Fruit fly (Drosophila melanogaster) whole organism, embryonic: ENCODE measurements around the gene CG4291.

Source experiments
- Bteb2 ChIP-seq: fragments of 200-800 bp; sonication (Bioruptor generic); optimal IDR thresholded peaks from 2 replicates; lab custom pipeline; 2016; ENCODE audit warnings: missing biosample characterization, missing genetic modification characterization
- CG10267 ChIP-seq: fragments of 200-800 bp; sonication (Bioruptor generic); optimal IDR thresholded peaks from 2 replicates; lab custom pipeline; 2018; ENCODE audit warnings: missing biosample characterization, mild to moderate bottlenecking, missing genetic modification characterization, moderate library complexity
- CG11093 ChIP-seq: fragments of 200-800 bp; sonication (Bioruptor generic); IDR thresholded peaks from 3 replicates; pipeline ENCODE4 v1.3.6; 2022; ENCODE audit warnings: missing biosample characterization, missing genetic modification characterization
- CG11504 ChIP-seq: fragments of 200-800 bp; sonication (Bioruptor generic); optimal IDR thresholded peaks from 3 replicates; lab custom pipeline; 2019; ENCODE audit warnings: missing biosample characterization, mild to moderate bottlenecking, missing genetic modification characterization, moderate library complexity
- CG12071 ChIP-seq: fragments of 200-800 bp; sonication (Bioruptor generic); optimal IDR thresholded peaks from 3 replicates; lab custom pipeline; 2018; ENCODE audit warnings: missing biosample characterization, mild to moderate bottlenecking, missing genetic modification characterization
- CG13296 ChIP-seq: fragments of 200-800 bp; sonication (Bioruptor generic); optimal IDR thresholded peaks from 3 replicates; lab custom pipeline; 2018; ENCODE audit warnings: missing biosample characterization, mild to moderate bottlenecking, missing genetic modification characterization
- CG13894 ChIP-seq: fragments of 200-800 bp; sonication (Bioruptor generic); optimal IDR thresholded peaks from 3 replicates; lab custom pipeline; 2018; ENCODE audit warnings: missing biosample characterization, mild to moderate bottlenecking, missing genetic modification characterization, moderate library complexity
- CG14441 ChIP-seq: fragments of 200-800 bp; sonication (Bioruptor generic); IDR thresholded peaks from 2 replicates; pipeline ENCODE4 v1.3.6; 2022; ENCODE audit warnings: missing biosample characterization, missing genetic modification characterization
- CG1603 ChIP-seq: fragments of 200-800 bp; sonication (Bioruptor generic); optimal IDR thresholded peaks from 2 replicates; lab custom pipeline; 2019; ENCODE audit warnings: missing biosample characterization, mild to moderate bottlenecking, missing genetic modification characterization, moderate library complexity
- CG16813 ChIP-seq: fragments of 200-800 bp; sonication (Bioruptor generic); IDR thresholded peaks from 3 replicates; pipeline ENCODE4 v1.3.6; 2022; ENCODE audit warnings: missing biosample characterization, missing genetic modification characterization; ENCODE audit not compliant: partially characterized antibody
- CG18599 ChIP-seq: fragments of 200-800 bp; sonication (Bioruptor generic); optimal IDR thresholded peaks from 3 replicates; lab custom pipeline; 2017; ENCODE audit warnings: missing biosample characterization, missing genetic modification characterization, mild to moderate bottlenecking, moderate library complexity, missing genetic modification reagents
- CG18619 ChIP-seq: fragments of 200-800 bp; sonication (Bioruptor generic); optimal IDR thresholded peaks from 3 replicates; lab custom pipeline; 2017; ENCODE audit warnings: missing biosample characterization, mild to moderate bottlenecking, missing genetic modification characterization
- CG31388 ChIP-seq: fragments of 200-800 bp; sonication (Bioruptor generic); optimal IDR thresholded peaks from 2 replicates; lab custom pipeline; 2016; ENCODE audit warnings: missing biosample characterization, missing genetic modification characterization
- CG3281 ChIP-seq: fragments of 200-800 bp; sonication (Bioruptor generic); optimal IDR thresholded peaks from 3 replicates; lab custom pipeline; 2017; ENCODE audit warnings: missing biosample characterization, mild to moderate bottlenecking, missing genetic modification characterization
- CG4730 ChIP-seq: fragments of 200-800 bp; sonication (Bioruptor generic); IDR thresholded peaks from 2 replicates; pipeline ENCODE4 v1.3.6; 2022; ENCODE audit warnings: missing biosample characterization, missing genetic modification characterization
- CG4854 ChIP-seq: fragments of 200-800 bp; sonication (Bioruptor generic); optimal IDR thresholded peaks from 2 replicates; lab custom pipeline; 2016; ENCODE audit warnings: missing biosample characterization, missing genetic modification characterization, inconsistent platforms
- CG5245 ChIP-seq: fragments of 200-800 bp; sonication (Bioruptor generic); optimal IDR thresholded peaks from 3 replicates; lab custom pipeline; 2016; ENCODE audit warnings: missing biosample characterization, missing genetic modification characterization
- CG5953 ChIP-seq: fragments of 200-800 bp; sonication (Bioruptor generic); IDR thresholded peaks from 2 replicates; pipeline ENCODE4 v1.3.6; 2022; ENCODE audit warnings: missing biosample characterization, missing genetic modification characterization
- CG7556 ChIP-seq: fragments of 200-800 bp; sonication (Bioruptor generic); optimal IDR thresholded peaks from 2 replicates; lab custom pipeline; 2017; ENCODE audit warnings: missing biosample characterization, mild to moderate bottlenecking, missing genetic modification characterization
- CG8388 ChIP-seq: fragments of 200-800 bp; sonication (Bioruptor generic); optimal IDR thresholded peaks from 2 replicates; lab custom pipeline; 2019; ENCODE audit warnings: missing biosample characterization, mild to moderate bottlenecking, missing genetic modification characterization, moderate library complexity
- CoRest ChIP-seq: fragments of 200-800 bp; sonication (Bioruptor generic); optimal IDR thresholded peaks from 3 replicates; lab custom pipeline; 2018; ENCODE audit warnings: missing biosample characterization, mild to moderate bottlenecking, missing genetic modification characterization, moderate library complexity
- Dbx ChIP-seq: fragments of 200-800 bp; sonication (Bioruptor generic); IDR thresholded peaks from 3 replicates; pipeline ENCODE4 v1.3.6; 2022; ENCODE audit warnings: missing biosample characterization, missing genetic modification characterization
- Dll ChIP-seq: fragments of 200-800 bp; sonication (Bioruptor generic); IDR thresholded peaks from 4 replicates; pipeline ENCODE4 v1.3.6; 2022; ENCODE audit warnings: missing biosample characterization, missing genetic modification characterization; ENCODE audit not compliant: partially characterized antibody
- ERR ChIP-seq: fragments of 200-800 bp; sonication (Bioruptor generic); optimal IDR thresholded peaks from 2 replicates; lab custom pipeline; 2016; ENCODE audit warnings: missing biosample characterization, missing genetic modification characterization
- Ets97D ChIP-seq: fragments of 200-800 bp; sonication (Bioruptor generic); optimal IDR thresholded peaks from 3 replicates; lab custom pipeline; 2016; ENCODE audit warnings: missing biosample characterization, missing genetic modification characterization
- Hmr ChIP-seq: fragments of 200-800 bp; sonication (Bioruptor generic); optimal IDR thresholded peaks from 3 replicates; lab custom pipeline; 2017; ENCODE audit warnings: mild to moderate bottlenecking, missing biosample characterization, missing genetic modification reagents, missing genetic modification characterization
- Myb ChIP-seq: fragments of 200-800 bp; sonication (Bioruptor generic); optimal IDR thresholded peaks from 2 replicates; lab custom pipeline; 2016; ENCODE audit warnings: missing biosample characterization, missing genetic modification characterization
- NFAT ChIP-seq: fragments of 200-800 bp; sonication (Bioruptor generic); IDR thresholded peaks from 2 replicates; pipeline ENCODE4 v1.3.6; 2022; ENCODE audit warnings: missing biosample characterization, missing genetic modification characterization
- PHDP ChIP-seq: fragments of 200-800 bp; sonication (Bioruptor generic); optimal IDR thresholded peaks from 3 replicates; lab custom pipeline; 2018; ENCODE audit warnings: missing biosample characterization, mild to moderate bottlenecking, missing genetic modification characterization, moderate library complexity
- Sox102F ChIP-seq: fragments of 200-800 bp; sonication (Bioruptor generic); optimal IDR thresholded peaks from 2 replicates; lab custom pipeline; 2018; ENCODE audit warnings: missing biosample characterization, mild to moderate bottlenecking, missing genetic modification characterization, moderate library complexity
- Sry-β ChIP-seq: fragments of 200-800 bp; sonication (Bioruptor generic); optimal IDR thresholded peaks from 2 replicates; lab custom pipeline; 2018; ENCODE audit warnings: missing biosample characterization, mild to moderate bottlenecking, missing genetic modification characterization, moderate library complexity
- ap ChIP-seq: fragments of 200-800 bp; sonication (Bioruptor generic); IDR thresholded peaks from 2 replicates; pipeline ENCODE4 v1.3.6; 2022; ENCODE audit warnings: missing biosample characterization, missing genetic modification characterization
- bab2 ChIP-seq: fragments of 200-800 bp; sonication (Bioruptor generic); optimal IDR thresholded peaks from 2 replicates; lab custom pipeline; 2016; ENCODE audit warnings: missing biosample characterization, missing genetic modification characterization
- cad ChIP-seq: fragments of >200 bp; optimal IDR thresholded peaks from 2 replicates; lab custom pipeline; 2017; ENCODE audit warnings: missing biosample characterization, missing genetic modification characterization
- caup ChIP-seq: fragments of 200-800 bp; sonication (Bioruptor generic); optimal IDR thresholded peaks from 3 replicates; lab custom pipeline; 2017; ENCODE audit warnings: missing biosample characterization, mild to moderate bottlenecking, missing genetic modification characterization, moderate library complexity; ENCODE audit not compliant: severe bottlenecking
- cwo ChIP-seq: fragments of 200-800 bp; sonication (Bioruptor generic); optimal IDR thresholded peaks from 3 replicates; lab custom pipeline; 2017; ENCODE audit warnings: missing biosample characterization, missing genetic modification characterization, mild to moderate bottlenecking, moderate library complexity, missing genetic modification reagents
- fd96Cb ChIP-seq: fragments of 200-800 bp; sonication (Bioruptor generic); optimal IDR thresholded peaks from 2 replicates; lab custom pipeline; 2018; ENCODE audit warnings: missing biosample characterization, mild to moderate bottlenecking, missing genetic modification characterization, moderate library complexity
- fu2 ChIP-seq: fragments of 200-800 bp; sonication (Bioruptor generic); optimal IDR thresholded peaks from 2 replicates; lab custom pipeline; 2016; ENCODE audit warnings: missing biosample characterization, missing genetic modification characterization
- gcm ChIP-seq: fragments of 200-800 bp; sonication (Bioruptor generic); optimal IDR thresholded peaks from 2 replicates; lab custom pipeline; 2019; ENCODE audit warnings: missing biosample characterization, mild to moderate bottlenecking, missing genetic modification characterization, moderate library complexity
- hb ChIP-seq: fragments of 200-800 bp; sonication (Bioruptor generic); IDR thresholded peaks from 3 replicates; pipeline ENCODE4 v1.3.6; 2022; ENCODE audit warnings: missing biosample characterization, missing genetic modification characterization; ENCODE audit not compliant: partially characterized antibody
- lmd ChIP-seq: fragments of 200-800 bp; sonication (Bioruptor generic); IDR thresholded peaks from 2 replicates; pipeline ENCODE4 v1.3.6; 2022; ENCODE audit warnings: missing biosample characterization, missing genetic modification characterization
- org-1 ChIP-seq: fragments of 200-800 bp; sonication (Bioruptor generic); optimal IDR thresholded peaks from 2 replicates; lab custom pipeline; 2017; ENCODE audit warnings: missing biosample characterization, missing genetic modification characterization
- pros ChIP-seq: fragments of 200-800 bp; sonication (Bioruptor generic); optimal IDR thresholded peaks from 3 replicates; lab custom pipeline; 2019; ENCODE audit warnings: missing biosample characterization, mild to moderate bottlenecking, missing genetic modification characterization, moderate library complexity
- ranshi ChIP-seq: fragments of 200-800 bp; sonication (Bioruptor generic); IDR thresholded peaks from 2 replicates; pipeline ENCODE4 v1.3.6; 2022; ENCODE audit warnings: missing biosample characterization, missing genetic modification characterization
- schlank ChIP-seq: fragments of 200-800 bp; sonication (Bioruptor generic); optimal IDR thresholded peaks from 2 replicates; lab custom pipeline; 2018; ENCODE audit warnings: missing biosample characterization, mild to moderate bottlenecking, missing genetic modification characterization
- ssp ChIP-seq: fragments of 200-800 bp; sonication (Bioruptor generic); IDR thresholded peaks from 2 replicates; pipeline ENCODE4 v1.3.6; 2022; ENCODE audit warnings: missing biosample characterization, missing genetic modification characterization
- stwl ChIP-seq: fragments of 200-800 bp; sonication (Bioruptor generic); optimal IDR thresholded peaks from 3 replicates; lab custom pipeline; 2018; ENCODE audit warnings: missing biosample characterization, mild to moderate bottlenecking, missing genetic modification characterization, moderate library complexity
- tio ChIP-seq: fragments of 200-800 bp; sonication (Bioruptor generic); optimal IDR thresholded peaks from 2 replicates; lab custom pipeline; 2017; ENCODE audit warnings: missing biosample characterization, missing genetic modification characterization, inconsistent platforms
- tna ChIP-seq: fragments of 200-800 bp; sonication (Bioruptor generic); IDR thresholded peaks from 2 replicates; pipeline ENCODE4 v1.3.6; 2022; ENCODE audit warnings: missing biosample characterization, missing genetic modification characterization; ENCODE audit not compliant: partially characterized antibody
- wek ChIP-seq: fragments of 200-800 bp; sonication (Bioruptor generic); optimal IDR thresholded peaks from 3 replicates; lab custom pipeline; 2018; ENCODE audit warnings: missing biosample characterization, mild to moderate bottlenecking, missing genetic modification characterization, moderate library complexity

Gene CG4291

DNA sequence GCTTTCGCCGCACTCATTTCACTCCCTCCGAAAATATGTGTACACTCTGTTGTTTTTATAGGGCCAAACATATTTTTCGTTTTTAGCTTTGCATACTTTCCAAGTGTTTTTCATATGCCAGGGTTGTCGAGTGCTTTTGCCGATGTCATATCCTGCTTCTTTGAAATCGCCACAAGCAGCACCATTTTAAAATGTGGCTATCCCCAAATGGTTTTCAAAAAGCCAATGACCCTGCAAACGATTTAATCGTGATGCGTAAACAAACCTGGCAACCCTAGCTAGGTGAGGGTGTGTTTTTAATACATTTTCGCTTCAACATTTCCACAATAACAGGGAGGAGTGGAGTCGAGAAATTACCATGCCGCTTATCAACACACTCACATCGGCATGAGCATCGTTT lies 39.9 kb upstream of the CG4291 start (continued):
- TF ChIP-seq CG18599 (GFP tag; lab: Kevin White, UChicago) (peak; percentile 78), CG4730 (GFP tag; lab: Robert Waterston, UW) (0 out of 2 replicates have a peak, but pooled peaks have one; percentile 22), ssp (GFP tag; lab: Robert Waterston, UW) (no peak), Dll (GFP tag; lab: Robert Waterston, UW) (no peak), CG8388 (GFP tag; lab: Kevin White, UChicago) (no peak), CG1603 (tag; lab: Kevin White, UChicago) (peak; percentile 49), org-1 (GFP tag; lab: Kevin White, UChicago) (peak; percentile 16), Myb (peak; percentile 9), stwl (tag; lab: Kevin White, UChicago) (peak; percentile 92), Dbx (no peak), wek (no peak), hb (no peak), CG5245 (GFP tag; lab: Kevin White, UChicago) (no peak), CG13894 (tag; lab: Kevin White, UChicago) (peak; percentile 47), lmd (peak; percentile 30), CG7556 (GFP tag; lab: Kevin White, UChicago) (peak; percentile 49), CG13296 (GFP tag; lab: Kevin White, UChicago) (peak; percentile 9), CG11093 (peak; percentile 29; the same call in 1 of the 3 replicates), CG31388 (GFP tag; lab: Kevin White, UChicago) (no peak), CG16813 (GFP tag; lab: Robert Waterston, UW) (0 out of 3 replicates have a peak, but pooled peaks have one; percentile 18), CG3281 (GFP tag; lab: Kevin White, UChicago) (peak; percentile 51), fd96Cb (tag; lab: Kevin White, UChicago) (peak; percentile 28), cwo (GFP tag; lab: Kevin White, UChicago) (peak; percentile 25), Bteb2 (GFP tag; lab: Kevin White, UChicago) (no peak), ap (GFP tag; lab: Robert Waterston, UW) (0 out of 2 replicates have a peak, but pooled peaks have one; percentile 27), ERR (GFP tag; lab: Kevin White, UChicago) (no peak), CG18619 (GFP tag; lab: Kevin White, UChicago) (no peak), fu2 (GFP tag; lab: Kevin White, UChicago) (no peak), schlank (tag; lab: Kevin White, UChicago) (no peak), CG12071 (GFP tag; lab: Kevin White, UChicago) (peak; percentile 48), Hmr (GFP tag; lab: Kevin White, UChicago) (peak; percentile 53), pros (GFP tag; lab: Kevin White, UChicago) (no peak), CG14441 (0 out of 2 replicates have a peak, but pooled peaks have one; percentile 11), cad (GFP tag; lab: Kevin White, UChicago) (no peak), Ets97D (GFP tag; lab: Kevin White, UChicago) (no peak), NFAT (0 out of 2 replicates have a peak, but pooled peaks have one; percentile 9), CG5953 (GFP tag; lab: Robert Waterston, UW) (no peak), CoRest (tag; lab: Kevin White, UChicago) (peak; percentile 38), caup (GFP tag; lab: Kevin White, UChicago) (peak; percentile 50), ranshi (peak; percentile 33; the same call in 1 of the 2 replicates), gcm (GFP tag; lab: Kevin White, UChicago) (no peak), tna (GFP tag; lab: Robert Waterston, UW) (no peak), CG4854 (no peak), Sox102F (GFP tag; lab: Kevin White, UChicago) (peak; percentile 53), PHDP (tag; lab: Kevin White, UChicago) (peak; percentile 30), CG11504 (tag; lab: Kevin White, UChicago) (peak; percentile 64), bab2 (GFP tag; lab: Kevin White, UChicago) (no peak), CG10267 (tag; lab: Kevin White, UChicago) (peak; percentile 15), Sry-β (GFP tag; lab: Kevin White, UChicago) (no peak), tio (GFP tag; lab: Kevin White, UChicago) (no peak)
